Fruit fly (Drosophila melanogaster) whole organism, embryonic: ENCODE results near the gene Rad17.

Source experiments
- Blimp-1 ChIP-seq: fragments of 200-800 bp; sonication (Bioruptor generic); optimal IDR thresholded peaks from 3 replicates; lab custom pipeline; 2018; ENCODE audit warnings: missing biosample characterization, missing genetic modification characterization, mild to moderate bottlenecking, moderate library complexity, missing genetic modification reagents
- CG10366 ChIP-seq: fragments of 200-800 bp; sonication (Bioruptor generic); IDR thresholded peaks from 2 replicates; pipeline ENCODE4 v1.3.6; 2022; ENCODE audit warnings: missing biosample characterization, missing genetic modification characterization
- CG11504 ChIP-seq: fragments of 200-800 bp; sonication (Bioruptor generic); optimal IDR thresholded peaks from 3 replicates; lab custom pipeline; 2019; ENCODE audit warnings: missing biosample characterization, mild to moderate bottlenecking, missing genetic modification characterization, moderate library complexity
- CG12071 ChIP-seq: fragments of 200-800 bp; sonication (Bioruptor generic); optimal IDR thresholded peaks from 3 replicates; lab custom pipeline; 2018; ENCODE audit warnings: missing biosample characterization, mild to moderate bottlenecking, missing genetic modification characterization
- CG13296 ChIP-seq: fragments of 200-800 bp; sonication (Bioruptor generic); optimal IDR thresholded peaks from 3 replicates; lab custom pipeline; 2018; ENCODE audit warnings: missing biosample characterization, mild to moderate bottlenecking, missing genetic modification characterization
- CG13424 ChIP-seq: fragments of 200-800 bp; sonication (Bioruptor generic); optimal IDR thresholded peaks from 2 replicates; lab custom pipeline; 2019; ENCODE audit warnings: missing biosample characterization, mild to moderate bottlenecking, missing genetic modification characterization, moderate library complexity
- CG13775 ChIP-seq: fragments of 200-800 bp; sonication (Bioruptor generic); optimal IDR thresholded peaks from 3 replicates; lab custom pipeline; 2017; ENCODE audit warnings: missing biosample characterization, mild to moderate bottlenecking, missing genetic modification characterization
- CG14965 ChIP-seq: fragments of 200-800 bp; sonication (Bioruptor generic); optimal IDR thresholded peaks from 2 replicates; lab custom pipeline; 2016; ENCODE audit warnings: missing biosample characterization, missing genetic modification characterization, borderline replicate concordance
- CG17359 ChIP-seq: fragments of 200-800 bp; sonication (Bioruptor generic); optimal IDR thresholded peaks from 3 replicates; lab custom pipeline; 2018; ENCODE audit warnings: missing biosample characterization, mild to moderate bottlenecking, missing genetic modification characterization, moderate library complexity
- CG18262 ChIP-seq: fragments of 200-800 bp; optimal IDR thresholded peaks from 3 replicates; lab custom pipeline; 2019; ENCODE audit warnings: missing biosample characterization, mild to moderate bottlenecking, missing genetic modification characterization, moderate library complexity
- CG18619 ChIP-seq: fragments of 200-800 bp; sonication (Bioruptor generic); optimal IDR thresholded peaks from 3 replicates; lab custom pipeline; 2017; ENCODE audit warnings: missing biosample characterization, mild to moderate bottlenecking, missing genetic modification characterization
- CG2199 ChIP-seq: fragments of 200-800 bp; sonication (Bioruptor generic); IDR thresholded peaks from 3 replicates; pipeline ENCODE4 v1.3.6; 2022; ENCODE audit warnings: missing biosample characterization, missing genetic modification characterization
- CG30020 ChIP-seq: fragments of 200-800 bp; optimal IDR thresholded peaks from 2 replicates; lab custom pipeline; 2019; ENCODE audit warnings: missing biosample characterization, mild to moderate bottlenecking, missing genetic modification characterization, moderate library complexity
- CG34224 ChIP-seq: fragments of 200-800 bp; sonication (Bioruptor generic); IDR thresholded peaks from 3 replicates; pipeline ENCODE4 v1.3.6; 2022; ENCODE audit warnings: missing biosample characterization, missing genetic modification characterization; ENCODE audit not compliant: partially characterized antibody
- CG34422 ChIP-seq: fragments of 200-800 bp; sonication (Bioruptor generic); IDR thresholded peaks from 3 replicates; pipeline ENCODE4 v1.3.6; 2022; ENCODE audit warnings: missing biosample characterization, missing genetic modification characterization
- CG4282 ChIP-seq: fragments of 200-800 bp; sonication (Bioruptor generic); optimal IDR thresholded peaks from 2 replicates; lab custom pipeline; 2016; ENCODE audit warnings: missing biosample characterization, missing genetic modification characterization
- CG43689 ChIP-seq: fragments of 200-800 bp; sonication (Bioruptor generic); IDR thresholded peaks from 2 replicates; pipeline ENCODE4 v1.3.6; 2022; ENCODE audit warnings: missing biosample characterization, missing genetic modification characterization
- CG4424 ChIP-seq: fragments of 200-800 bp; sonication (Bioruptor generic); optimal IDR thresholded peaks from 3 replicates; lab custom pipeline; 2016; ENCODE audit warnings: missing biosample characterization, missing genetic modification characterization
- CG6175 ChIP-seq: fragments of 200-800 bp; sonication (Bioruptor generic); IDR thresholded peaks from 3 replicates; pipeline ENCODE4 v1.3.6; 2022; ENCODE audit warnings: missing biosample characterization, missing genetic modification characterization
- CG6765 ChIP-seq: fragments of 200-800 bp; sonication (Bioruptor generic); optimal IDR thresholded peaks from 3 replicates; lab custom pipeline; 2017; ENCODE audit warnings: missing biosample characterization, mild to moderate bottlenecking, missing genetic modification characterization
- CG7271 ChIP-seq: fragments of 200-800 bp; sonication (Bioruptor generic); optimal IDR thresholded peaks from 2 replicates; lab custom pipeline; 2018; ENCODE audit warnings: missing biosample characterization, mild to moderate bottlenecking, missing genetic modification characterization, moderate library complexity
- CG8388 ChIP-seq: fragments of 200-800 bp; sonication (Bioruptor generic); optimal IDR thresholded peaks from 2 replicates; lab custom pipeline; 2019; ENCODE audit warnings: missing biosample characterization, mild to moderate bottlenecking, missing genetic modification characterization, moderate library complexity
- CG9215 ChIP-seq: fragments of 200-800 bp; sonication (Bioruptor generic); IDR thresholded peaks from 2 replicates; pipeline ENCODE4 v1.3.6; 2022; ENCODE audit warnings: missing biosample characterization, missing genetic modification characterization
- CHES-1-like ChIP-seq: fragments of 200-800 bp; sonication (Bioruptor generic); optimal IDR thresholded peaks from 2 replicates; lab custom pipeline; 2016; ENCODE audit warnings: missing biosample characterization, missing genetic modification characterization
- Dad ChIP-seq: fragments of 200-800 bp; sonication (Bioruptor generic); optimal IDR thresholded peaks from 3 replicates; lab custom pipeline; 2016; ENCODE audit warnings: missing biosample characterization, missing genetic modification characterization
- Gsc ChIP-seq: fragments of 200-800 bp; sonication (Bioruptor generic); IDR thresholded peaks from 2 replicates; pipeline ENCODE4 v1.3.6; 2022; ENCODE audit warnings: missing biosample characterization, missing genetic modification characterization
- Hmr ChIP-seq: fragments of 200-800 bp; sonication (Bioruptor generic); optimal IDR thresholded peaks from 3 replicates; lab custom pipeline; 2017; ENCODE audit warnings: mild to moderate bottlenecking, missing biosample characterization, missing genetic modification reagents, missing genetic modification characterization
- Hmx ChIP-seq: fragments of 200-800 bp; sonication (Bioruptor generic); optimal IDR thresholded peaks from 2 replicates; lab custom pipeline; 2016; ENCODE audit warnings: missing biosample characterization, missing genetic modification characterization
- Oli ChIP-seq: fragments of 200-800 bp; sonication (Bioruptor generic); optimal IDR thresholded peaks from 2 replicates; lab custom pipeline; 2018; ENCODE audit warnings: missing biosample characterization, mild to moderate bottlenecking, missing genetic modification characterization, moderate library complexity
- Tbp ChIP-seq: fragments of >200 bp; optimal IDR thresholded peaks from 2 replicates; lab custom pipeline; 2018; ENCODE audit warnings: missing biosample characterization, missing genetic modification characterization
- amos ChIP-seq: fragments of 200-800 bp; sonication (Bioruptor generic); IDR thresholded peaks from 2 replicates; pipeline ENCODE4 v1.3.6; 2022; ENCODE audit warnings: missing biosample characterization, missing genetic modification characterization; ENCODE audit not compliant: partially characterized antibody
- btn ChIP-seq: fragments of 200-800 bp; sonication (Bioruptor generic); optimal IDR thresholded peaks from 2 replicates; lab custom pipeline; 2016; ENCODE audit warnings: missing biosample characterization, missing genetic modification characterization
- cato ChIP-seq: fragments of 200-800 bp; sonication (Bioruptor generic); optimal IDR thresholded peaks from 2 replicates; lab custom pipeline; 2016; ENCODE audit warnings: missing biosample characterization, missing genetic modification characterization, borderline replicate concordance
- chn ChIP-seq: fragments of 200-800 bp; sonication (Bioruptor generic); optimal IDR thresholded peaks from 2 replicates; lab custom pipeline; 2016; ENCODE audit warnings: missing biosample characterization, missing genetic modification characterization
- corto ChIP-seq: fragments of 200-800 bp; sonication (Bioruptor generic); optimal IDR thresholded peaks from 2 replicates; lab custom pipeline; 2016; ENCODE audit warnings: missing biosample characterization, mild to moderate bottlenecking, missing genetic modification characterization, moderate library complexity
- croc ChIP-seq: fragments of 200-800 bp; sonication (Bioruptor generic); conservative IDR thresholded peaks from 3 replicates; pipeline ENCODE4 v1.3.6; 2022; ENCODE audit warnings: missing biosample characterization, missing genetic modification characterization
- dimm ChIP-seq: fragments of 200-800 bp; sonication (Bioruptor generic); IDR thresholded peaks from 2 replicates; pipeline ENCODE4 v1.3.6; 2022; ENCODE audit warnings: missing biosample characterization, missing genetic modification characterization
- dysf ChIP-seq: fragments of 200-800 bp; sonication (Bioruptor generic); IDR thresholded peaks from 3 replicates; pipeline ENCODE4 v1.3.6; 2022; ENCODE audit warnings: missing biosample characterization, missing genetic modification characterization
- eve ChIP-seq, 2 experiments: fragments of >200 bp; optimal IDR thresholded peaks; 2 replicates each; lab custom pipeline; 2017; ENCODE audit warnings: missing biosample characterization in 2 of 2, missing genetic modification characterization in 2 of 2
- jing ChIP-seq: fragments of 200-800 bp; sonication (Bioruptor generic); optimal IDR thresholded peaks from 2 replicates; lab custom pipeline; 2018; ENCODE audit warnings: missing biosample characterization, mild to moderate bottlenecking, missing genetic modification characterization
- nom ChIP-seq: fragments of 200-800 bp; sonication (Bioruptor generic); optimal IDR thresholded peaks from 2 replicates; lab custom pipeline; 2017; ENCODE audit warnings: missing biosample characterization, missing genetic modification characterization, mild to moderate bottlenecking, moderate library complexity, missing genetic modification reagents
- pros ChIP-seq: fragments of 200-800 bp; sonication (Bioruptor generic); optimal IDR thresholded peaks from 3 replicates; lab custom pipeline; 2019; ENCODE audit warnings: missing biosample characterization, mild to moderate bottlenecking, missing genetic modification characterization, moderate library complexity
- salm ChIP-seq: fragments of 200-800 bp; sonication (Bioruptor generic); optimal IDR thresholded peaks from 2 replicates; lab custom pipeline; 2018; ENCODE audit warnings: missing biosample characterization, mild to moderate bottlenecking, missing genetic modification characterization
- seq ChIP-seq: fragments of 200-800 bp; sonication (Bioruptor generic); IDR thresholded peaks from 2 replicates; pipeline ENCODE4 v1.3.6; 2022; ENCODE audit warnings: missing biosample characterization, missing genetic modification characterization
- sr ChIP-seq: fragments of 200-800 bp; sonication (Bioruptor generic); IDR thresholded peaks from 3 replicates; pipeline ENCODE4 v1.3.6; 2022; ENCODE audit warnings: missing biosample characterization, missing genetic modification characterization
- tx ChIP-seq: fragments of 200-800 bp; sonication (Bioruptor generic); optimal IDR thresholded peaks from 2 replicates; lab custom pipeline; 2016; ENCODE audit warnings: missing biosample characterization, missing genetic modification characterization
- vfl ChIP-seq: fragments of 200-800 bp; sonication (Bioruptor generic); optimal IDR thresholded peaks from 2 replicates; lab custom pipeline; 2016; ENCODE audit warnings: missing biosample characterization, missing genetic modification characterization
- vvl ChIP-seq: fragments of 200-800 bp; sonication (Bioruptor generic); IDR thresholded peaks from 2 replicates; pipeline ENCODE4 v1.3.6; 2022; ENCODE audit warnings: missing biosample characterization, missing genetic modification characterization
- zen2 ChIP-seq: fragments of 200-800 bp; sonication (Bioruptor generic); IDR thresholded peaks from 3 replicates; pipeline ENCODE4 v1.3.6; 2022; ENCODE audit warnings: missing biosample characterization, missing genetic modification characterization; ENCODE audit not compliant: partially characterized antibody

Rad17 gene

DNA sequence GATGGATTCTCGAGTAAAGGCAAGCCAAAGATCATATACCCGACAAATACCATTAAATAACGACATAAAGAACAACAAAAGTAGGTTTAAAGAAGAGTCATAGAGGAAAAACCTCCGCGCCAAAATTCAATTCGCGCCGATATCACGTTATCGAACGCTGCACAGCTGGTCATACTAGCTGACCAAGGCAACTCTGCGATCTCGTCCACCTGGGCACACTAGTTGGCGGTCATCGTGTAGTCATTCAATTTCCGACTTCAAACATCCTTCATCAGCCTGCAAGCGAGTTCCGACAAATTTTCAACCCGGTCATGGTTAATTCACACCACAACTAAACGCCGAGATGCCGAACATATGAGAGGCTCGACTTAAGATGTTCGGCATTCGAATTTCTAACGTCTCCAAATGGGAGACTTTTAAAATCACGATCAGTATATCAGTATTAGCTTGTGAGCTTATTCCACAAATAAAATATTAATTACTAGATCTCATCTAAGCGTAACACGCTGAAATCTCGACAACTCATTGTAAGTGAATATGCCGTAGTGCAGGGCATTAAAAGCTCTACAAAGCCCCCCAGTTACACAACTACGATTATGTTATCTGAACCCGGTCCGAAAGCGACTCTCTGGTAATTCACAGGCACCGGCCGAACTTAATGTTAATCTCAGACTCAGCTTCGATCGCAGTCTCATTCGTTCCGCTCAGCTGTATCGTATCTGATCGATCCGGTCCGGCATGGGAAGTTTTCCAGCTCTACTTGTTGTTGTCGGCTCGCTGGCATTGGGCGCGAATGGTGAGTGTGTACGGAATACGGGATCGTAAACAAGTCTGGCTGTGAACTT is 6.0 kb downstream of the Rad17 start, which contains the start of gene CG3505 (continued):
- TF ChIP-seq sr (GFP tag; lab: Robert Waterston, UW) (no peak), CG14965 (no peak), salm (no peak), CG18619 (GFP tag; lab: Kevin White, UChicago) (peak; percentile 6), CG9215 (no peak), chn (no peak), jing (GFP tag; lab: Kevin White, UChicago) (no peak), Dad (no peak), CG4424 (GFP tag; lab: Kevin White, UChicago) (no peak), dysf (GFP tag; lab: Robert Waterston, UW) (0 out of 3 replicates have a peak, but pooled peaks have one; percentile 36), CG11504 (tag; lab: Kevin White, UChicago) (no peak), CG43689 (GFP tag; lab: Robert Waterston, UW) (peak; percentile 11; the same call in 1 of the 2 replicates), CG13775 (GFP tag; lab: Kevin White, UChicago) (no peak), corto (GFP tag; lab: Kevin White, UChicago) (no peak), nom (GFP tag; lab: Kevin White, UChicago) (no peak), Blimp-1 (GFP tag; lab: Kevin White, UChicago) (peak; percentile 7), Gsc (GFP tag; lab: Robert Waterston, UW) (no peak), Hmx (GFP tag; lab: Kevin White, UChicago) (no peak), CG34224 (GFP tag; lab: Robert Waterston, UW) (no peak), Tbp (GFP tag; lab: Kevin White, UChicago) (no peak), CG13424 (tag; lab: Kevin White, UChicago) (peak; percentile 62), tx (GFP tag; lab: Kevin White, UChicago) (no peak), amos (GFP tag; lab: Robert Waterston, UW) (peak; percentile 40; the same call in 1 of the 2 replicates), CG12071 (GFP tag; lab: Kevin White, UChicago) (peak; percentile 9), CG13296 (GFP tag; lab: Kevin White, UChicago) (peak; percentile 74), CHES-1-like (GFP tag; lab: Kevin White, UChicago) (no peak), Hmr (GFP tag; lab: Kevin White, UChicago) (peak; percentile 50), CG10366 (GFP tag; lab: Robert Waterston, UW) (0 out of 2 replicates have a peak, but pooled peaks have one; percentile 24), eve (GFP tag; optimal IDR thresholded peaks at IDR 0.05; lab: Kevin White, UChicago) (no peak), CG7271 (tag; lab: Kevin White, UChicago) (no peak), CG4282 (GFP tag; lab: Kevin White, UChicago) (peak; percentile 2), CG30020 (no peak), cato (GFP tag; lab: Kevin White, UChicago) (no peak), vfl (no peak), CG18262 (tag; lab: Kevin White, UChicago) (peak; percentile 8), CG34422 (no peak), zen2 (peak; percentile 14; the same call in 1 of the 3 replicates), seq (GFP tag; lab: Robert Waterston, UW) (no peak), CG6765 (GFP tag; lab: Kevin White, UChicago) (no peak), btn (no peak), croc (GFP tag; lab: Robert Waterston, UW) (no peak), pros (GFP tag; lab: Kevin White, UChicago) (no peak), dimm (no peak), Oli (no peak), CG17359 (tag; lab: Kevin White, UChicago) (peak; percentile 48), CG2199 (no peak), vvl (GFP tag; lab: Robert Waterston, UW) (peak; percentile 66), CG6175 (GFP tag; lab: Robert Waterston, UW) (no peak), CG8388 (GFP tag; lab: Kevin White, UChicago) (no peak)
